Fruit fly (Drosophila melanogaster): ENCODE results near the gene comt.

- TF ChIP-seq achi (GFP tag; optimal IDR thresholded peaks at IDR 0.05) (no peak), Sox102F (GFP tag; optimal IDR thresholded peaks at IDR 0.05) (peak; percentile 48), topi (GFP tag; optimal IDR thresholded peaks at IDR 0.05) (peak; percentile 2), fd85E (GFP tag; optimal IDR thresholded peaks at IDR 0.05) (no peak), vri (GFP tag; optimal IDR thresholded peaks at IDR 0.05) (peak; percentile 93), CG3919 (GFP tag; optimal IDR thresholded peaks at IDR 0.05) (no peak), Hr38 (GFP tag; optimal IDR thresholded peaks at IDR 0.05) (no peak), CG6808 (GFP tag; optimal IDR thresholded peaks at IDR 0.05) (no peak), Eip78C (GFP tag) (peak; percentile 67), ss (GFP tag; optimal IDR thresholded peaks at IDR 0.05) (peak; percentile 26 to 41), salr (GFP tag; optimal IDR thresholded peaks at IDR 0.05) (no peak), CG16779 (tag; optimal IDR thresholded peaks at IDR 0.05) (peak; percentile 38)
Measured at dm6 chrX:13254442-13254841, 4.4 kb upstream of the comt start.
